Fruit fly (Drosophila melanogaster): ENCODE results near the gene CG7299.

CG7299 gene

dm6 chr2L:10684309-10684708 lies at the start of gene CG7299:
TSS of gene CG7299 (minus strand) at chr2L:10684409.
- TF ChIP-seq CTCF (optimal IDR thresholded peaks at IDR 0.05) (no peak), CG8478 (optimal IDR thresholded peaks at IDR 0.05) (no peak)

- TF ChIP-seq CTCF (optimal IDR thresholded peaks at IDR 0.05): no peak
- no peak for TF ChIP-seq CG8478 (optimal IDR thresholded peaks at IDR 0.05)
These were observed 48.2 kb upstream of the CG7299 start, which contains the start of the genes EMC3 and Dpy-30L1 for dm6 chr2L:10732343-10732808. TSS of gene EMC3 (minus strand) at chr2L:10732423. TSS of gene Dpy-30L1 (plus strand) at chr2L:10732653.

dm6 chr2L:10729955-10730354 lies 45.7 kb upstream of the CG7299 start, which contains the start of gene CG17118:
TSS of gene CG17118 (plus strand) at chr2L:10730255.
- TF ChIP-seq CTCF (optimal IDR thresholded peaks at IDR 0.05) (no peak), CG8478 (optimal IDR thresholded peaks at IDR 0.05) (no peak)

dm6 chr2L:10728751-10729150 lies 44.5 kb upstream of the CG7299 start, which contains the start of gene CG6443:
TSS of gene CG6443 (plus strand) at chr2L:10728978.
- TF ChIP-seq CG8478 (optimal IDR thresholded peaks at IDR 0.05) (no peak), CTCF (optimal IDR thresholded peaks at IDR 0.05) (no peak)

- no peak for TF ChIP-seq CTCF (optimal IDR thresholded peaks at IDR 0.05)
- TF ChIP-seq CG8478 (optimal IDR thresholded peaks at IDR 0.05): no peak
These were observed 39.7 kb upstream of the CG7299 start, which contains the start of gene CG6431 for dm6 chr2L:10723903-10724302. TSS of gene CG6431 (plus strand) at chr2L:10724203.

dm6 chr2L:10721535-10721934 lies 37.3 kb upstream of the CG7299 start:
- no peak for TF ChIP-seq CTCF (optimal IDR thresholded peaks at IDR 0.05)
- TF ChIP-seq CG8478 (optimal IDR thresholded peaks at IDR 0.05): no peak

- no peak for TF ChIP-seq CTCF (optimal IDR thresholded peaks at IDR 0.05)
- TF ChIP-seq CG8478 (optimal IDR thresholded peaks at IDR 0.05): no peak
These were observed 27.0 kb upstream of the CG7299 start for dm6 chr2L:10711221-10711620.

- TF ChIP-seq CG8478 (optimal IDR thresholded peaks at IDR 0.05) (no peak), CTCF (optimal IDR thresholded peaks at IDR 0.05) (no peak)
These were observed 25.1 kb upstream of the CG7299 start, which contains the start of gene Lip2 for dm6 chr2L:10709353-10709752. TSS of gene Lip2 (minus strand) at chr2L:10709453.

dm6 chr2L:10708089-10708488 lies 23.9 kb upstream of the CG7299 start:
- TF ChIP-seq CTCF (optimal IDR thresholded peaks at IDR 0.05) (no peak), CG8478 (optimal IDR thresholded peaks at IDR 0.05) (no peak)

- no peak for TF ChIP-seq CG8478 (optimal IDR thresholded peaks at IDR 0.05)
- TF ChIP-seq CTCF (optimal IDR thresholded peaks at IDR 0.05): no peak
These were observed 22.1 kb upstream of the CG7299 start for dm6 chr2L:10706267-10706666.

- TF ChIP-seq CTCF (optimal IDR thresholded peaks at IDR 0.05): no peak
- TF ChIP-seq CG8478 (optimal IDR thresholded peaks at IDR 0.05): no peak
These were observed 20.2 kb upstream of the CG7299 start for dm6 chr2L:10704425-10704824.

dm6 chr2L:10703281-10703680 lies 19.1 kb upstream of the CG7299 start, which contains the start of gene CG6415:
TSS of gene CG6415 (plus strand) at chr2L:10703621.
- TF ChIP-seq CG8478 (optimal IDR thresholded peaks at IDR 0.05): no peak
- no peak for TF ChIP-seq CTCF (optimal IDR thresholded peaks at IDR 0.05)

- no peak for TF ChIP-seq CTCF (optimal IDR thresholded peaks at IDR 0.05)
- TF ChIP-seq CG8478 (optimal IDR thresholded peaks at IDR 0.05): no peak
These were observed 17.4 kb upstream of the CG7299 start, which contains the start of gene Lip1 for dm6 chr2L:10701499-10702062. TSS of gene Lip1 (minus strand) at chr2L:10701544.

dm6 chr2L:10697992-10698391 lies 13.8 kb upstream of the CG7299 start, which contains the start of gene CG7300:
TSS of gene CG7300 (minus strand) at chr2L:10698043.
- TF ChIP-seq CTCF (optimal IDR thresholded peaks at IDR 0.05) (no peak), CG8478 (optimal IDR thresholded peaks at IDR 0.05) (no peak)

- TF ChIP-seq CTCF (optimal IDR thresholded peaks at IDR 0.05): no peak
- no peak for TF ChIP-seq CG8478 (optimal IDR thresholded peaks at IDR 0.05)
These were observed 9.9 kb upstream of the CG7299 start, which contains the start of gene CG17108 for dm6 chr2L:10694053-10694618. TSS of gene CG17108 (minus strand) at chr2L:10694103.

- TF ChIP-seq CTCF (optimal IDR thresholded peaks at IDR 0.05): no peak
- TF ChIP-seq CG8478 (optimal IDR thresholded peaks at IDR 0.05): no peak
These were observed 8.8 kb upstream of the CG7299 start for dm6 chr2L:10693018-10693417.

All from S2 (cell line).